Fruit fly (Drosophila melanogaster): Measurements from ENCODE around the gene bsk.
A peak's percentile ranks its signal among the peaks of the same experiment; 100 is the strongest.

bsk gene

DNA sequence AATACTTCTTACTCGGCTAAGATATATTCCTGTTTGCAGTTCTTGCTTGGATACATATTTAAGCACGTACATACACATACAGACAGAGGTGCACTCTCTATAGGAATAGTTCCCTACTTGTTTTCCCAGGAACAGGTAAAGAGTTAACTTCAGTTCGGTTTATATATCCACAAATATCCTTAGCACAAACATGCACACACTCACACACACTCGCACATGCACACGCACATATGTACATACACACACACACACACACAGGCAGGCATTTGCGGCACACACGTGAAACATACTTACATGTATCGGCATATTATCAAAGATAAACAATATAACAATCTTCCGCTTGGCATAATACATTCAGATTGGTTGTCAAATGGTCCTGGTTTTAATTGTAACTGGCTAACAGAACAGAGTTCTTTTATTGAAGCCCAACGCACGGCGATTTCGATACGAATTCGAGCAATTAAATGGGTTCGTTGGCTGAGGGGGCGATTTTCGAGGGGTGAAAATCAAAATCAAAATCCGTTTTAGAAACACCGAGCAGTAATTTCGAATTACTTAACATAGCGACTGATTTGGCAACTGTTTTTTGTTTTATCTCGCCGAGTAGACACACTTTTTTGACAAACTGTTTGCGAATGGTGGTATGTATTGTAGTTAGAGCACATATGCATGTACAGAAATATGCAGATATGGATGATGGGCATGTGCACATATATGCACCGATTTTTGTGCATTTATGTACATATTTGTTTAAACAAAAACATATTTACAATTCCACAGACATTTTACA lies 9.9 kb upstream of the bsk start:
- peak; percentile 9 for TF ChIP-seq ey (GFP tag; optimal IDR thresholded peaks at IDR 0.05)
- TF ChIP-seq Mio (GFP tag; optimal IDR thresholded peaks at IDR 0.05), result no peak
- peak; percentile 52 for TF ChIP-seq N (GFP tag; optimal IDR thresholded peaks at IDR 0.05)
- TF ChIP-seq rgr (GFP tag; optimal IDR thresholded peaks at IDR 0.05), result no peak
- no peak for TF ChIP-seq tai (GFP tag; optimal IDR thresholded peaks at IDR 0.05)
- TF ChIP-seq Dfd (GFP tag; optimal IDR thresholded peaks at IDR 0.05), result peak; percentile 93

DNA sequence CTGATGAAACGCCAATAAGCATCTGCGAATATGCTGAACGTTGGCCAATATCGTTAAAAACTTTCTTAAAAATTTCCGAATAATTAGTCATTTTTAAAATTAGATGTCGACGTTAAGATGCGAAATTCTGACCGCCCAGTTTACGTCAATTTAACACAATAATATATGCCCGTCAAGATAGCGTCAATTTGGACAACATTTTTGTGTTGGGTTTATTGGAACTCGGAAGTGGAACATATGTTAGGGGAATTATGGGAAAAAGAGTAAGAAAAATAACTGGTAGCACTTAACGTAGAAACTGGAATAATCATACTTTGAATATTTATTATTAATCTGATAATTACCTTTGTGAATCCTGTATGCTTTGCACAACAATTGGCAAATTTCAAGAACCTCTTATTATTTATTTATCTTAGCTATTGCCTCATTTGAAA lies 5.4 kb upstream of the bsk start, which contains the start of gene CG5676:
Gene CG5676, minus strand, starts transcription at position 167 of the 434 bp plus-strand sequence.
- TF ChIP-seq lola (GFP tag; optimal IDR thresholded peaks at IDR 0.05) (no peak), Mio (GFP tag; optimal IDR thresholded peaks at IDR 0.05) (no peak), Dfd (GFP tag; optimal IDR thresholded peaks at IDR 0.05) (no peak), sage (GFP tag; optimal IDR thresholded peaks at IDR 0.05) (peak; percentile 40), woc (GFP tag; optimal IDR thresholded peaks at IDR 0.05) (peak; percentile 41), dl (GFP tag; optimal IDR thresholded peaks at IDR 0.05; ENCODE audit: insufficient read depth in 1 of 2, partially characterized antibody in 2 of 2) (no peak), Myc (optimal IDR thresholded peaks at IDR 0.05) (no peak), ey (GFP tag; optimal IDR thresholded peaks at IDR 0.05) (no peak), Sp1 (GFP tag; optimal IDR thresholded peaks at IDR 0.05) (no peak)

DNA sequence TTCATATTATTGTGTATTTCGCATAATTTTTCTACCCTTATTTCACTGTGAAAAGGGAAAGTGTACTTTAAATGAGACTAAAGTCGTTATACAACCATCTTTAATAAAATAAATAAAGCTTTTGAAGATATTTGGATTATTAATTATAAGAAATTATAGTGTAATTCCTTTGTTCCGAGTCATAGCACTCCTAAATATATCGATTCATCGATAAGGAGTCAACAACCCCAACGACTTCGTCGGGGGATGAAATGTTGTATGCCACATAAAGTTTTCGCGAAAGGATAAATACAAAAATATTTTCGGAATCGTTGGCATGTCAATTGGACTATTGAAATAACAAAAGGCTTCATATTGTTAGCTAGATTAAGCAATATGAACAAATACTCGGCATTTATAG lies 1.3 kb upstream of the bsk start, which contains the start of gene Ror:
Gene Ror, plus strand, starts transcription at position 252 of the 400 bp plus-strand sequence.
- no peak for TF ChIP-seq Dif (GFP tag; optimal IDR thresholded peaks at IDR 0.05; ENCODE audit: partially characterized antibody)
- no peak for TF ChIP-seq foxo (GFP tag; optimal IDR thresholded peaks at IDR 0.05)
- no peak for TF ChIP-seq psq (GFP tag; optimal IDR thresholded peaks at IDR 0.05)
- no peak for TF ChIP-seq tai (GFP tag; optimal IDR thresholded peaks at IDR 0.05)
- TF ChIP-seq woc (GFP tag; optimal IDR thresholded peaks at IDR 0.05), result no peak
- TF ChIP-seq h (GFP tag; optimal IDR thresholded peaks at IDR 0.05), result no peak
- TF ChIP-seq dsf (GFP tag; optimal IDR thresholded peaks at IDR 0.05; ENCODE audit: borderline replicate concordance), result no peak
- no peak for TF ChIP-seq rgr (GFP tag; optimal IDR thresholded peaks at IDR 0.05)

DNA sequence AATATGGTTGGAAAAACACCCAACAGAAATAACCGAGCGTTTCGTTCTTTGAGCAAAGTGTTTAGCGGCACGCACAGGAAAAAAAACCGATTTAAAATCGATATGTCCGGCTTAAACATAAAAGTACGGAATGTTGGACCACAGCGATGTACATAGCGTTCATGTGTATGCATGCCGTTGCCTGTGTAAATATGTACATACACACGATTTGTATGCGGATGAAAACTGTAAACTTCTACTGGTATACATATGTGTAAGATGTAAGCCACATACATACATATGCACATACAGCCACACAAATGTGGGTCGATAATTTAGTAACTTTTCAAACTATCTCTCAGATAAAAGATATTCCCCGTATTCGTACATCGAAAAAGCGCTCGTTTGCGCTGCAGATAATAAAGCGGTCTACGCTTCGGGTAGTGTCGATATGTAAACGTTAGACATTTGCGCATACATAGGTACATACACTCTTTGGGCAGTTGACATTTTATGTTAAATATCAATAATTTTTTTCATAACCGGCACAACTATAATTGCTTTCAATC lies 572 bp downstream of the bsk start:
- TF ChIP-seq Rel (GFP tag; optimal IDR thresholded peaks at IDR 0.05), result no peak
- peak; percentile 7 for TF ChIP-seq Rel (tag; optimal IDR thresholded peaks at IDR 0.05)
- TF ChIP-seq fru (GFP tag; optimal IDR thresholded peaks at IDR 0.05), result no peak

DNA sequence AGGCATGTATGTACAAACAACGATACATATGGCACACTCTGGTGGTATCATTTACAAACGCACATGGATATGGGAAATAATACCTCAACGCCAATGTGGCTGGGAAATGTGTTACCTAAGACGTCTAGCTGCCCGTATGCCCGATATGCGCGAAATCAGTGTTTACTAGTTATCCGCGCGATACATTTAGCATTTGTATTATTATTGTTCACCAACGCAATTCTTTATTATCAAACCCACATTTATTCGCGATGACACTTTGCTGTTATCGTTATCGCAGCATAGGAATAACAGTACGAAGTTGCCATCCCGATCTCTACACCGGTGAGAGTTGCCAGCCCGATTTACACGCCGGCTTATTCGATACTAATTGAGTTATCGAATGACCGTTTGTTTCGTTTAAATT lies 3.5 kb downstream of the bsk start, which contains the start of gene chico:
Gene chico, minus strand, starts transcription at position 294 of the 406 bp plus-strand sequence.
- peak; percentile 22 for TF ChIP-seq Jra (GFP tag; optimal IDR thresholded peaks at IDR 0.05)
- no peak for TF ChIP-seq fru (GFP tag; optimal IDR thresholded peaks at IDR 0.05)
- TF ChIP-seq Hr83 (GFP tag; optimal IDR thresholded peaks at IDR 0.05; ENCODE audit: poor library complexity, severe bottlenecking), result peak; percentile 4
- TF ChIP-seq woc (GFP tag; optimal IDR thresholded peaks at IDR 0.05), result no peak
- TF ChIP-seq Myc (optimal IDR thresholded peaks at IDR 0.05), result peak; percentile 38
- no peak for TF ChIP-seq Rel (GFP tag; optimal IDR thresholded peaks at IDR 0.05)
- TF ChIP-seq Rel (tag; optimal IDR thresholded peaks at IDR 0.05), result peak; percentile 18
- no peak for TF ChIP-seq Mio (GFP tag; optimal IDR thresholded peaks at IDR 0.05)

DNA sequence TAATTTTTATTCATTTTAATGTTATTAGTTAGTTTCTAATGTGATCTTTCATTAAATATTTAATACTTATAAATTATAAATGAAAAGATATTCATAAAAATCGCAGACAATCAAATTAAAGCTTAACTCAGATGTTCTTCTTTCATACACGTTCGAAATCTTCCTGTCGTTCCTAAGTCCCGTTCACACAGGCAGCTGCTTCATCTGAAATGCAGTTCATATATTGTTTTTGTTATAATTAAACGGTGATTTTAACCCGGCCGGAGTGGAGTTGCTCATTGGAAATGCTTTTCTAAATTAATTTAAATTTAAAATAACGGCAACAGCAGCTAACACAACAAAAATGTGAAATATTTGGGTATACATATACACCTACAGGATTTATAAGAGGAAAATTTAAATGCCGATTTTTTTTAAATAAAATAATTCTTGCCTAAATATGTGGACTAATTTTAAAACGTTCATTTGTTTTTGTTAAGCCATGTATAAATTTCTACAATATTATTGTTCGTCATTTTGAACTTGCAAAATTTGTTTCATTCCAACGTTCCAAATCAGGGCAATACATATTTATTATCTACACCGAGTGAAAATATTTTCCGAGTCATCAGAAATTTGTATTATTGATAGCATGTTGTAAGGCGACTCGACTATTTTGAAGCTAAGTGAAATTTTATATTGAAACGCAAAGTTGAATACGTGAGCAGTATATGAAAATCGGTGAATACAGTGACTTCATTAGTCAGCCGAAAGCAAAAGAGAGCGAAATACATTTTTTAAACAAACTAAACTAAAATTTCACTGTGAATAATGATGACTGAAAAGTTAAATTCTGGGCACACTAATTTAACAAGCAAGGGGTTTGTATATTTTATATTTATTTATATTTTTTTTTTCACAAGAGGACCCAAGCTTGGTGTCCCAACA lies 11.3 kb downstream of the bsk start, which contains the start of gene me31B:
Gene me31B, plus strand, starts transcription at position 616 of the 927 bp plus-strand sequence.
- peak; percentile 76 for TF ChIP-seq woc (GFP tag; optimal IDR thresholded peaks at IDR 0.05)
- TF ChIP-seq CG9705 (GFP tag; optimal IDR thresholded peaks at IDR 0.05), result no peak
- TF ChIP-seq Hr78 (GFP tag; optimal IDR thresholded peaks at IDR 0.05), result no peak
- no peak for TF ChIP-seq Abd-B (GFP tag; optimal IDR thresholded peaks at IDR 0.05)
- peak; percentile 1 for TF ChIP-seq Hnf4 (GFP tag; optimal IDR thresholded peaks at IDR 0.05)
- no peak for TF ChIP-seq br (GFP tag; optimal IDR thresholded peaks at IDR 0.05)
